Worm (Caenorhabditis elegans) whole organism, early embryonic: ENCODE results near the gene W08F4.5.
"Not testable (repeated sequence)": the region's sequence is repeated elsewhere in the genome, so short reads cannot be mapped to it uniquely, and the experiment has no call there.

ENCODE experiments used
- B0310.2 ChIP-seq: sonication (generic microtip); optimal IDR thresholded peaks from 2 replicates; lab custom pipeline; 2016; ENCODE audit warnings: mild to moderate bottlenecking, missing genetic modification characterization, missing compliant biosample characterization
- F13C5.2 ChIP-seq: sonication (generic microtip); optimal IDR thresholded peaks from 2 replicates; lab custom pipeline; 2017; ENCODE audit warnings: mild to moderate bottlenecking, missing genetic modification characterization, inconsistent platforms, missing compliant biosample characterization
- aly-1 ChIP-seq: sonication (generic microtip); optimal IDR thresholded peaks from 2 replicates; lab custom pipeline; 2016; ENCODE audit warnings: missing genetic modification characterization, missing compliant biosample characterization
- ama-1 ChIP-seq: fragments of 150-350 bp; optimal IDR thresholded peaks from 2 replicates; lab custom pipeline; 2014
- ceh-13 ChIP-seq: fragments of 200-800 bp; sonication (Bioruptor generic); optimal IDR thresholded peaks from 2 replicates; lab custom pipeline; 2018; ENCODE audit warnings: mild to moderate bottlenecking, missing genetic modification characterization, missing compliant biosample characterization
- ceh-36 ChIP-seq: sonication (generic microtip); optimal IDR thresholded peaks from 2 replicates; lab custom pipeline; 2016; ENCODE audit warnings: missing genetic modification characterization, inconsistent platforms, missing compliant biosample characterization
- ets-7 ChIP-seq: sonication (generic microtip); optimal IDR thresholded peaks from 2 replicates; lab custom pipeline; 2016; ENCODE audit warnings: missing genotype, missing genetic modification characterization, missing compliant biosample characterization
- flt-1 ChIP-seq: fragments of 200-800 bp; sonication (Bioruptor generic); IDR thresholded peaks from 2 replicates; pipeline ENCODE4 v1.3.6; 2022; ENCODE audit warnings: missing genetic modification characterization, missing compliant biosample characterization
- hmbx-1 ChIP-seq: sonication (generic microtip); optimal IDR thresholded peaks from 2 replicates; lab custom pipeline; 2016; ENCODE audit warnings: mild to moderate bottlenecking, missing genetic modification characterization, missing compliant biosample characterization
- hmg-4 ChIP-seq: fragments of 200-800 bp; sonication (Bioruptor generic); optimal IDR thresholded peaks from 2 replicates; lab custom pipeline; 2018; ENCODE audit warnings: mild to moderate bottlenecking, missing genetic modification characterization, missing compliant biosample characterization
- hnd-1 ChIP-seq: sonication (generic microtip); optimal IDR thresholded peaks from 2 replicates; lab custom pipeline; 2016; ENCODE audit warnings: missing genetic modification characterization, missing compliant biosample characterization
- pes-1 ChIP-seq: fragments of 200-800 bp; sonication (Bioruptor generic); IDR thresholded peaks from 2 replicates; pipeline ENCODE4 v1.3.6; 2022; ENCODE audit warnings: missing genetic modification reagents, missing genetic modification characterization, missing compliant biosample characterization
- scrt-1 ChIP-seq: fragments of 200-800 bp; sonication (Bioruptor generic); IDR thresholded peaks from 2 replicates; pipeline ENCODE4 v1.3.6; 2022; ENCODE audit warnings: missing genetic modification characterization, missing compliant biosample characterization
- sea-1 ChIP-seq: fragments of 200-800 bp; sonication (Bioruptor generic); conservative IDR thresholded peaks from 2 replicates; pipeline ENCODE4 v1.3.6; 2022; ENCODE audit warnings: missing genetic modification characterization, missing compliant biosample characterization
- tbx-11 ChIP-seq: fragments of 200-800 bp; sonication (Bioruptor generic); IDR thresholded peaks from 2 replicates; pipeline ENCODE4 v1.3.6; 2022; ENCODE audit warnings: missing genetic modification characterization, missing compliant biosample characterization
- tbx-37 ChIP-seq: fragments of 200-800 bp; sonication (Bioruptor generic); conservative IDR thresholded peaks from 2 replicates; pipeline ENCODE4 v1.3.6; 2022; ENCODE audit warnings: missing genetic modification reagents, missing genetic modification characterization, missing compliant biosample characterization
- tra-4 ChIP-seq: sonication (generic microtip); optimal IDR thresholded peaks from 2 replicates; lab custom pipeline; 2017; ENCODE audit warnings: missing genetic modification characterization, missing compliant biosample characterization

The W08F4.5 gene

ce11 chrII:555371-555770, 13.3 kb downstream of the W08F4.5 start:
- TF ChIP-seq aly-1 (tag; lab: Kevin White, UChicago), result no peak
- no peak for TF ChIP-seq sea-1 (GFP tag; lab: Robert Waterston, UW)
- TF ChIP-seq flt-1 (GFP tag; lab: Robert Waterston, UW), result no peak
- TF ChIP-seq hmbx-1 (tag; lab: Kevin White, UChicago), result no peak
- TF ChIP-seq ceh-36 (tag; lab: Kevin White, UChicago), result no peak
- no peak for TF ChIP-seq ceh-13 (GFP tag; lab: Kevin White, UChicago)
- no peak for TF ChIP-seq ets-7
- no peak for TF ChIP-seq ama-1
- TF ChIP-seq scrt-1 (GFP tag; lab: Robert Waterston, UW), result no peak
- TF ChIP-seq tra-4 (tag; lab: Kevin White, UChicago), result no peak
- TF ChIP-seq hmg-4 (GFP tag; lab: Kevin White, UChicago), result no peak
- TF ChIP-seq pes-1 (GFP tag; lab: Robert Waterston, UW), result no peak
- no peak for TF ChIP-seq tbx-37 (GFP tag; lab: Robert Waterston, UW)
- no peak for TF ChIP-seq hnd-1
- TF ChIP-seq B0310.2 (tag; lab: Kevin White, UChicago), result no peak
- TF ChIP-seq F13C5.2 (tag; lab: Kevin White, UChicago), result no peak
- no peak for TF ChIP-seq tbx-11 (GFP tag; lab: Robert Waterston, UW)

- TF ChIP-seq aly-1 (tag; lab: Kevin White, UChicago) (peak; percentile 43), ceh-13 (GFP tag; lab: Kevin White, UChicago) (no peak), hmg-4 (GFP tag; lab: Kevin White, UChicago) (no peak)
These were observed 17.3 kb downstream of the W08F4.5 start, which contains the start of gene lips-7 for ce11 chrII:551245-551904. TSS of gene lips-7 (plus strand) at chrII:551854.

DNA sequence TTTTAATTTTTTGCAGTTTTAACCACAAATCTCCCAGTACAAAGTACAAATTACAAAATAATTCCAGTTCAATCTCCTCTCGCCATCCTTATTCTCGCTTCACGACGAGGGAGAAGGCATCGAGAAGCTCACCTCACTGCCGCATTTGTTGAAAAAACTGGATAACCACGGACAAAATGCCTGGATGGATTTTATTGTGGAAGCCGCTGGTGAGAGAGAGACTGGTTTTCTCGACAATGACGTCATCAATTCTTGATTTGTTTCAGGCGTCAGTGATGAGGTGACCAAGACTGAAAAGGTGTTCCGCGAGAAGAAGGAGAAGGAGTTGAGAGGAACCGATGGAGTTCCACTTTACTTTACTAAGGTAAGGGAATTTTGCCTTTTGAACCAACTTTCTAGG, 19.2 kb downstream of the W08F4.5 start:
- TF ChIP-seq B0310.2 (tag; lab: Kevin White, UChicago), result no peak
- TF ChIP-seq tbx-11 (GFP tag; lab: Robert Waterston, UW), result no peak
- no peak for TF ChIP-seq tra-4 (tag; lab: Kevin White, UChicago)
- TF ChIP-seq ceh-13 (GFP tag; lab: Kevin White, UChicago), result no peak
- TF ChIP-seq hnd-1, result no peak
- no peak for TF ChIP-seq tbx-37 (GFP tag; lab: Robert Waterston, UW)
- no peak for TF ChIP-seq scrt-1 (GFP tag; lab: Robert Waterston, UW)
- TF ChIP-seq pes-1 (GFP tag; lab: Robert Waterston, UW), result no peak
- TF ChIP-seq ceh-36 (tag; lab: Kevin White, UChicago), result no peak

- no peak for TF ChIP-seq hmg-4 (GFP tag; lab: Kevin White, UChicago)
- TF ChIP-seq sea-1 (GFP tag; lab: Robert Waterston, UW), result no peak
- TF ChIP-seq ama-1, result no peak
- TF ChIP-seq ets-7, result no peak
- no peak for TF ChIP-seq hnd-1
- TF ChIP-seq tbx-37 (GFP tag; lab: Robert Waterston, UW), result no peak
These were observed 22.3 kb downstream of the W08F4.5 start, which contains the start of gene mlt-10 for ce11 chrII:546405-546804. TSS of gene mlt-10 (plus strand) at chrII:546705.

- TF ChIP-seq ceh-13 (GFP tag; lab: Kevin White, UChicago), result no peak
- no peak for TF ChIP-seq pes-1 (GFP tag; lab: Robert Waterston, UW)
- no peak for TF ChIP-seq flt-1 (GFP tag; lab: Robert Waterston, UW)
- TF ChIP-seq ama-1, result no peak
- TF ChIP-seq hmbx-1 (tag; lab: Kevin White, UChicago), result no peak
- no peak for TF ChIP-seq aly-1 (tag; lab: Kevin White, UChicago)
- no peak for TF ChIP-seq hmg-4 (GFP tag; lab: Kevin White, UChicago)
- TF ChIP-seq ceh-36 (tag; lab: Kevin White, UChicago), result no peak
- TF ChIP-seq tbx-11 (GFP tag; lab: Robert Waterston, UW), result no peak
- TF ChIP-seq sea-1 (GFP tag; lab: Robert Waterston, UW), result no peak
- TF ChIP-seq hnd-1, result no peak
These were observed 26.3 kb downstream of the W08F4.5 start for ce11 chrII:542416-542815.

- no peak for TF ChIP-seq hmg-4 (GFP tag; lab: Kevin White, UChicago)
- no peak for TF ChIP-seq B0310.2 (tag; lab: Kevin White, UChicago)
- TF ChIP-seq tbx-11 (GFP tag; lab: Robert Waterston, UW), result no peak
- TF ChIP-seq ets-7, result no peak
- no peak for TF ChIP-seq pes-1 (GFP tag; lab: Robert Waterston, UW)
These were observed 31.9 kb downstream of the W08F4.5 start, which contains the start of gene T27A1.2 for ce11 chrII:536775-537174. TSS of gene T27A1.2 (minus strand) at chrII:536875.

- not testable (repeated sequence) for TF ChIP-seq ets-7; tbx-37 (GFP tag; lab: Robert Waterston, UW); hnd-1
These were observed 33.5 kb downstream of the W08F4.5 start, which contains the start of gene T27A1.3 for ce11 chrII:535226-535625. TSS of gene T27A1.3 (plus strand) at chrII:535526.

ce11 chrII:526375-526774, 42.3 kb downstream of the W08F4.5 start, which contains the start of gene lgc-34:
TSS of gene lgc-34 (plus strand) at chrII:526574.
- TF ChIP-seq ceh-13 (GFP tag; lab: Kevin White, UChicago) (no peak), scrt-1 (GFP tag; lab: Robert Waterston, UW) (no peak), aly-1 (tag; lab: Kevin White, UChicago) (no peak), B0310.2 (tag; lab: Kevin White, UChicago) (no peak), ceh-36 (tag; lab: Kevin White, UChicago) (no peak), flt-1 (GFP tag; lab: Robert Waterston, UW) (no peak), hmg-4 (GFP tag; lab: Kevin White, UChicago) (no peak), F13C5.2 (tag; lab: Kevin White, UChicago) (no peak), sea-1 (GFP tag; lab: Robert Waterston, UW) (no peak), ets-7 (no peak), hnd-1 (no peak), hmbx-1 (tag; lab: Kevin White, UChicago) (no peak), ama-1 (no peak)
